Fruit fly (Drosophila melanogaster) S2 (cell line): ENCODE measurements around the gene Cyp312a1.

Experiments used
- CG8478 ChIP-seq: fragments of >200 bp; optimal IDR thresholded peaks from 2 replicates; lab custom pipeline; 2018
- CTCF ChIP-seq, 2 experiments: fragments of >200 bp; optimal IDR thresholded peaks; 2 replicates each; lab custom pipeline; 2018

DNA sequence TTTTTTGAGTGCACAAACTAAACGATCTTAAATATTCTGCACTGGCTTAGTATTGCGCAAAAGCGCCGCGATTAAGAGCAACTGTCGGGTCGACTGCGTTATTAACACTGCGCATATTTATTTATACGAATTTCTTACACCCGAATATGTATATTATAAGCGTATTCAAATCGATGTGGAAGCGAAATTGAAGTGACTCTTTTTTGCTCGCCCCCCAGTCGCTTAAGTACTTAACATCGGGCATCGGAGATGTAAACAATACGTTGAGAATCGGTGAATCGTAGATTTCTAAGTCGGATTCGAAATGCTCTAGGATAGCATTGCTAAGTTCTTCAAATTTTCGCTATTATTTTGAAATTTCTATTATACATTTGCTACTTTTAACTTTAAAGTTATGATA is at the start of gene Cyp312a1:
- no peak for TF ChIP-seq CG8478 (lab: Kevin White, UChicago)
- TF ChIP-seq CTCF (optimal IDR thresholded peaks at IDR 0.05; lab: Kevin White, UChicago): no peak
